Worm (Caenorhabditis elegans): ENCODE data around the gene C56G2.22.

C56G2.22 gene

ce11 chrIII:6303114-6303647 lies 43.1 kb upstream of the C56G2.22 start, which contains the start of gene F47D12.9:
Gene F47D12.9 (minus strand): TSS chrIII:6303380.
- peak; percentile 72 for TF ChIP-seq nhr-11 (tag; optimal IDR thresholded peaks at IDR 0.05)
- no peak for TF ChIP-seq ztf-11 (tag; optimal IDR thresholded peaks at IDR 0.05)
- TF ChIP-seq hlh-11 (tag; optimal IDR thresholded peaks at IDR 0.05): peak; percentile 90
- TF ChIP-seq php-3 (GFP tag; IDR thresholded peaks at IDR 0.05): peak; percentile 82
- peak; percentile 18; the same call in 1 of the 2 replicates for TF ChIP-seq set-16 (GFP tag; IDR thresholded peaks at IDR 0.05)
- no peak for TF ChIP-seq madf-9 (GFP tag; conservative IDR thresholded peaks at IDR 0.05)
- no peak for TF ChIP-seq nhr-42 (GFP tag; IDR thresholded peaks at IDR 0.05)
- TF ChIP-seq nhr-6 (tag; optimal IDR thresholded peaks at IDR 0.05): peak; percentile 89
- peak; percentile 4 for TF ChIP-seq ztf-7 (tag; optimal IDR thresholded peaks at IDR 0.05)
- peak; percentile 55 for TF ChIP-seq nhr-102 (tag; optimal IDR thresholded peaks at IDR 0.05)
- TF ChIP-seq F44E2.7 (GFP tag; IDR thresholded peaks at IDR 0.05): no peak
- TF ChIP-seq mep-1 (tag; optimal IDR thresholded peaks at IDR 0.05): peak; percentile 81
- no peak for TF ChIP-seq zip-11 (GFP tag; IDR thresholded peaks at IDR 0.05)
- no peak for TF ChIP-seq vab-7 (GFP tag; IDR thresholded peaks at IDR 0.05)
- no peak for TF ChIP-seq zag-1 (tag; optimal IDR thresholded peaks at IDR 0.05)
- no peak; the same call in none of the 2 replicates for TF ChIP-seq tra-1 (GFP tag; IDR thresholded peaks at IDR 0.05)
- TF ChIP-seq ceh-82 (tag; optimal IDR thresholded peaks at IDR 0.05): no peak
- TF ChIP-seq nhr-77 (tag; optimal IDR thresholded peaks at IDR 0.05): peak; percentile 28
- TF ChIP-seq lim-7 (GFP tag; IDR thresholded peaks at IDR 0.05): no peak
- TF ChIP-seq ceh-28 (tag; optimal IDR thresholded peaks at IDR 0.05): no peak
- TF ChIP-seq daf-8 (GFP tag; IDR thresholded peaks at IDR 0.05): no peak
- TF ChIP-seq lin-29 (GFP tag; IDR thresholded peaks at IDR 0.05): no peak
- TF ChIP-seq nhr-237 (tag; optimal IDR thresholded peaks at IDR 0.05): no peak
- TF ChIP-seq ZK546.5 (tag; optimal IDR thresholded peaks at IDR 0.05): no peak
- peak; percentile 59 to 84 for TF ChIP-seq lsy-2 (tag; optimal IDR thresholded peaks at IDR 0.05)
- peak; percentile 32 for TF ChIP-seq gei-8 (GFP tag; optimal IDR thresholded peaks at IDR 0.05)
- peak; percentile 12 for TF ChIP-seq jun-1 (tag; optimal IDR thresholded peaks at IDR 0.05)
- no peak for TF ChIP-seq arid-1 (GFP tag; conservative IDR thresholded peaks at IDR 0.05)
- peak; percentile 12 for TF ChIP-seq zip-2 (tag; optimal IDR thresholded peaks at IDR 0.05)
- no peak for TF ChIP-seq Y75B8A.6 (GFP tag; IDR thresholded peaks at IDR 0.05)
- no peak for TF ChIP-seq T26A8.4 (GFP tag; IDR thresholded peaks at IDR 0.05)
- no peak for TF ChIP-seq aha-1 (tag)
- no peak for TF ChIP-seq daf-12 (tag; optimal IDR thresholded peaks at IDR 0.05)
- TF ChIP-seq ama-1 (optimal IDR thresholded peaks at IDR 0.05): peak; percentile 51
- no peak for TF ChIP-seq snpc-4 (tag; optimal IDR thresholded peaks at IDR 0.05)
- TF ChIP-seq mdl-1 (tag; optimal IDR thresholded peaks at IDR 0.05): peak; percentile 26 to 85
- peak; percentile 33 for TF ChIP-seq T20F7.1 (GFP tag; optimal IDR thresholded peaks at IDR 0.05)
- TF ChIP-seq ceh-44 (GFP tag; IDR thresholded peaks at IDR 0.05): no peak
- TF ChIP-seq dmd-9 (GFP tag; IDR thresholded peaks at IDR 0.05): 0 out of 2 replicates have a peak, but pooled peaks have one; percentile 19
- TF ChIP-seq R02D3.7 (tag; optimal IDR thresholded peaks at IDR 0.05): no peak
- no peak for TF ChIP-seq ceh-32 (tag; optimal IDR thresholded peaks at IDR 0.05; ENCODE audit: poor library complexity)
- peak; percentile 71 for TF ChIP-seq mes-2 (tag; optimal IDR thresholded peaks at IDR 0.05; ENCODE audit: poor library complexity, severe bottlenecking)
- no peak for TF ChIP-seq F49E8.2 (tag; optimal IDR thresholded peaks at IDR 0.05; ENCODE audit: borderline replicate concordance)
- TF ChIP-seq hlh-30 (tag; optimal IDR thresholded peaks at IDR 0.05; ENCODE audit: insufficient read depth): peak; percentile 98
- TF ChIP-seq Y48G9A.11 (GFP tag; IDR thresholded peaks at IDR 0.05): no peak
- no peak for TF ChIP-seq lin-15B (tag; optimal IDR thresholded peaks at IDR 0.05)
- TF ChIP-seq duxl-1 (tag; optimal IDR thresholded peaks at IDR 0.05; ENCODE audit: poor library complexity): no peak
- peak in 1 of 2 experiments; percentile 74 for TF ChIP-seq hif-1 (tag; optimal IDR thresholded peaks at IDR 0.05)
- TF ChIP-seq dmd-8 (GFP tag; IDR thresholded peaks at IDR 0.05): no peak
- no peak for TF ChIP-seq snpc-1.2 (GFP tag; IDR thresholded peaks at IDR 0.05)
- TF ChIP-seq dve-1 (tag; optimal IDR thresholded peaks at IDR 0.05; ENCODE audit: insufficient read depth): peak; percentile 83

Measured in whole organism, L4 larva.